Fruit fly (Drosophila melanogaster) whole organism, prepupa: ENCODE results near the gene CG13449.

Experiments used
- Blimp-1 ChIP-seq: fragments of 200-800 bp; sonication (Bioruptor generic); optimal IDR thresholded peaks from 3 replicates; lab custom pipeline; 2017; ENCODE audit warnings: missing biosample characterization, missing genetic modification characterization, mild to moderate bottlenecking, moderate library complexity, missing genetic modification reagents
- CG10631 ChIP-seq: fragments of 200-800 bp; sonication (Bioruptor generic); optimal IDR thresholded peaks from 2 replicates; lab custom pipeline; 2016; ENCODE audit warnings: missing biosample characterization, missing genetic modification characterization
- CG10669 ChIP-seq: fragments of 200-800 bp; sonication (Bioruptor generic); optimal IDR thresholded peaks from 3 replicates; lab custom pipeline; 2018; ENCODE audit warnings: missing biosample characterization, mild to moderate bottlenecking, missing genetic modification characterization, moderate library complexity
- CG1621 ChIP-seq: fragments of 200-800 bp; sonication (Bioruptor generic); optimal IDR thresholded peaks from 3 replicates; lab custom pipeline; 2018; ENCODE audit warnings: missing biosample characterization, mild to moderate bottlenecking, missing genetic modification characterization
- CG16779 ChIP-seq: fragments of 200-800 bp; sonication (Bioruptor generic); optimal IDR thresholded peaks from 3 replicates; lab custom pipeline; 2017; ENCODE audit warnings: missing biosample characterization, mild to moderate bottlenecking, missing genetic modification characterization
- CG3032 ChIP-seq: fragments of 200-800 bp; optimal IDR thresholded peaks from 2 replicates; lab custom pipeline; 2019; ENCODE audit warnings: missing biosample characterization, mild to moderate bottlenecking, missing genetic modification characterization, moderate library complexity
- CG31627 ChIP-seq: fragments of 200-800 bp; sonication (Bioruptor generic); optimal IDR thresholded peaks from 3 replicates; lab custom pipeline; 2016; ENCODE audit warnings: missing biosample characterization, missing genetic modification characterization
- CG32006 ChIP-seq: fragments of 200-800 bp; sonication (Bioruptor generic); optimal IDR thresholded peaks from 3 replicates; lab custom pipeline; 2017; ENCODE audit warnings: missing biosample characterization, mild to moderate bottlenecking, missing genetic modification characterization
- CG34406 ChIP-seq: fragments of 200-800 bp; sonication (Bioruptor generic); optimal IDR thresholded peaks from 3 replicates; lab custom pipeline; 2016; ENCODE audit warnings: missing biosample characterization, missing genetic modification characterization
- CG4318 ChIP-seq: fragments of 200-800 bp; sonication (Bioruptor generic); optimal IDR thresholded peaks from 3 replicates; lab custom pipeline; 2017; ENCODE audit warnings: missing biosample characterization, mild to moderate bottlenecking, missing genetic modification characterization
- CG6276 ChIP-seq: fragments of 200-800 bp; sonication (Bioruptor generic); optimal IDR thresholded peaks from 2 replicates; lab custom pipeline; 2017; ENCODE audit warnings: missing biosample characterization, mild to moderate bottlenecking, missing genetic modification characterization
- CG6792 ChIP-seq: fragments of 200-800 bp; sonication (Bioruptor generic); optimal IDR thresholded peaks from 3 replicates; lab custom pipeline; 2016; ENCODE audit warnings: missing biosample characterization, missing genetic modification characterization
- CG6808 ChIP-seq: fragments of 200-800 bp; sonication (Bioruptor generic); optimal IDR thresholded peaks from 3 replicates; lab custom pipeline; 2017; ENCODE audit warnings: missing biosample characterization, missing genetic modification characterization, mild to moderate bottlenecking, moderate library complexity, missing genetic modification reagents
- CG6854 ChIP-seq: fragments of 200-800 bp; sonication (Bioruptor generic); optimal IDR thresholded peaks from 2 replicates; lab custom pipeline; 2017; ENCODE audit warnings: missing biosample characterization, mild to moderate bottlenecking, missing genetic modification characterization
- CG7368 ChIP-seq: fragments of 200-800 bp; sonication (Bioruptor generic); optimal IDR thresholded peaks from 3 replicates; lab custom pipeline; 2016; ENCODE audit warnings: missing biosample characterization, missing genetic modification characterization
- CG8119 ChIP-seq: fragments of 200-800 bp; sonication (Bioruptor generic); IDR thresholded peaks from 3 replicates; pipeline ENCODE4 v1.3.6; 2022; ENCODE audit warnings: missing biosample characterization, missing genetic modification characterization
- CG8319 ChIP-seq: fragments of 200-800 bp; sonication (Bioruptor generic); optimal IDR thresholded peaks from 3 replicates; lab custom pipeline; 2016; ENCODE audit warnings: missing biosample characterization, missing genetic modification characterization
- CG8632 ChIP-seq: fragments of 200-800 bp; sonication (Bioruptor generic); optimal IDR thresholded peaks from 3 replicates; lab custom pipeline; 2016; ENCODE audit warnings: missing biosample characterization, missing genetic modification characterization
- CG9139 ChIP-seq: fragments of 200-800 bp; sonication (Bioruptor generic); optimal IDR thresholded peaks from 3 replicates; lab custom pipeline; 2017; ENCODE audit warnings: missing biosample characterization, mild to moderate bottlenecking, missing genetic modification characterization
- Eip75B ChIP-seq: fragments of 200-800 bp; sonication (Bioruptor generic); optimal IDR thresholded peaks from 3 replicates; lab custom pipeline; 2016; ENCODE audit warnings: missing biosample characterization, missing genetic modification characterization
- Eip78C ChIP-seq: fragments of 200-800 bp; sonication (Bioruptor generic); peaks from one replicate; lab custom pipeline; 2016; ENCODE audit warnings: missing biosample characterization, missing genetic modification characterization
- Ets96B ChIP-seq: fragments of 200-800 bp; optimal IDR thresholded peaks from 2 replicates; lab custom pipeline; 2019; ENCODE audit warnings: missing biosample characterization, mild to moderate bottlenecking, missing genetic modification characterization, moderate library complexity
- Gug ChIP-seq: fragments of 200-800 bp; sonication (Bioruptor generic); IDR thresholded peaks from 2 replicates; pipeline ENCODE4 v1.3.6; 2022; ENCODE audit warnings: missing biosample characterization, missing genetic modification characterization
- Hr38 ChIP-seq: sonication (Bioruptor generic); optimal IDR thresholded peaks from 2 replicates; lab custom pipeline; 2016; ENCODE audit warnings: missing biosample characterization, missing genetic modification characterization
- Hr39 ChIP-seq: fragments of 200-800 bp; sonication (Bioruptor generic); optimal IDR thresholded peaks from 2 replicates; lab custom pipeline; 2016; ENCODE audit warnings: missing biosample characterization, missing genetic modification characterization
- Hr4 ChIP-seq: fragments of 200-800 bp; sonication (Bioruptor generic); optimal IDR thresholded peaks from 3 replicates; lab custom pipeline; 2016; ENCODE audit warnings: missing biosample characterization, missing genetic modification characterization
- Met ChIP-seq: fragments of 200-800 bp; sonication (Bioruptor generic); optimal IDR thresholded peaks from 3 replicates; lab custom pipeline; 2016; ENCODE audit warnings: missing biosample characterization, missing genetic modification characterization
- OdsH ChIP-seq: fragments of 200-800 bp; sonication (Bioruptor generic); optimal IDR thresholded peaks from 3 replicates; lab custom pipeline; 2016; ENCODE audit warnings: missing biosample characterization, missing genetic modification characterization
- Smox ChIP-seq: fragments of 200-800 bp; sonication (Bioruptor generic); optimal IDR thresholded peaks from 3 replicates; lab custom pipeline; 2016; ENCODE audit warnings: missing biosample characterization, missing genetic modification characterization
- Sox14 ChIP-seq: fragments of 200-800 bp; sonication (Bioruptor generic); optimal IDR thresholded peaks from 3 replicates; lab custom pipeline; 2016; ENCODE audit warnings: missing biosample characterization, missing genetic modification characterization
- Sox15 ChIP-seq: fragments of 200-800 bp; sonication (Bioruptor generic); optimal IDR thresholded peaks from 3 replicates; lab custom pipeline; 2016; ENCODE audit warnings: missing biosample characterization, missing genetic modification characterization
- acj6 ChIP-seq: fragments of 200-800 bp; sonication (Bioruptor generic); optimal IDR thresholded peaks from 3 replicates; lab custom pipeline; 2016; ENCODE audit warnings: missing biosample characterization, missing genetic modification characterization
- cyc ChIP-seq: fragments of 200-800 bp; sonication (Bioruptor generic); optimal IDR thresholded peaks from 3 replicates; lab custom pipeline; 2016; ENCODE audit warnings: missing biosample characterization, missing genetic modification characterization
- dac ChIP-seq: fragments of 200-800 bp; sonication (Bioruptor generic); optimal IDR thresholded peaks from 2 replicates; lab custom pipeline; 2017; ENCODE audit warnings: missing biosample characterization, mild to moderate bottlenecking, missing genetic modification characterization
- dsx ChIP-seq: fragments of 200-800 bp; optimal IDR thresholded peaks from 3 replicates; lab custom pipeline; 2019; ENCODE audit warnings: missing biosample characterization, mild to moderate bottlenecking, missing genetic modification characterization, moderate library complexity; ENCODE audit not compliant: poor library complexity, severe bottlenecking
- esn ChIP-seq: fragments of 200-800 bp; sonication (Bioruptor generic); optimal IDR thresholded peaks from 2 replicates; lab custom pipeline; 2016; ENCODE audit warnings: missing biosample characterization, mild to moderate bottlenecking, missing genetic modification characterization, moderate library complexity
- fd85E ChIP-seq: fragments of 200-800 bp; sonication (Bioruptor generic); optimal IDR thresholded peaks from 3 replicates; lab custom pipeline; 2016; ENCODE audit warnings: missing biosample characterization, missing genetic modification characterization
- fkh ChIP-seq: fragments of 200-800 bp; sonication (Bioruptor generic); optimal IDR thresholded peaks from 3 replicates; lab custom pipeline; 2017; ENCODE audit warnings: missing biosample characterization, mild to moderate bottlenecking, missing genetic modification characterization, moderate library complexity
- lz ChIP-seq: fragments of 200-800 bp; sonication (Bioruptor generic); optimal IDR thresholded peaks from 3 replicates; lab custom pipeline; 2016; ENCODE audit warnings: missing biosample characterization, missing genetic modification characterization
- net ChIP-seq: fragments of 200-800 bp; sonication (Bioruptor generic); optimal IDR thresholded peaks from 3 replicates; lab custom pipeline; 2016; ENCODE audit warnings: missing biosample characterization, missing genetic modification characterization
- salr ChIP-seq, 2 experiments: fragments of 200-800 bp; sonication (Bioruptor generic); optimal IDR thresholded peaks; 3 replicates each; lab custom pipeline; 2016 to 2018; ENCODE audit warnings: missing biosample characterization in 2 of 2, missing genetic modification characterization in 2 of 2, mild to moderate bottlenecking in 1 of 2
- ss ChIP-seq, 2 experiments: fragments of 200-800 bp; sonication (Bioruptor generic); optimal IDR thresholded peaks; 2 replicates in 1 of 2; 3 replicates in 1 of 2; lab custom pipeline; 2017 to 2018; ENCODE audit warnings: mild to moderate bottlenecking in 2 of 2, missing biosample characterization in 2 of 2, missing genetic modification characterization in 2 of 2, moderate library complexity in 1 of 2
- svp ChIP-seq: fragments of 200-800 bp; sonication (Bioruptor generic); peaks from one replicate; lab custom pipeline; 2016; ENCODE audit warnings: missing biosample characterization, missing genetic modification characterization
- topi ChIP-seq: fragments of 200-800 bp; sonication (Bioruptor generic); optimal IDR thresholded peaks from 3 replicates; lab custom pipeline; 2016; ENCODE audit warnings: missing biosample characterization, missing genetic modification characterization

CG13449 gene

DNA sequence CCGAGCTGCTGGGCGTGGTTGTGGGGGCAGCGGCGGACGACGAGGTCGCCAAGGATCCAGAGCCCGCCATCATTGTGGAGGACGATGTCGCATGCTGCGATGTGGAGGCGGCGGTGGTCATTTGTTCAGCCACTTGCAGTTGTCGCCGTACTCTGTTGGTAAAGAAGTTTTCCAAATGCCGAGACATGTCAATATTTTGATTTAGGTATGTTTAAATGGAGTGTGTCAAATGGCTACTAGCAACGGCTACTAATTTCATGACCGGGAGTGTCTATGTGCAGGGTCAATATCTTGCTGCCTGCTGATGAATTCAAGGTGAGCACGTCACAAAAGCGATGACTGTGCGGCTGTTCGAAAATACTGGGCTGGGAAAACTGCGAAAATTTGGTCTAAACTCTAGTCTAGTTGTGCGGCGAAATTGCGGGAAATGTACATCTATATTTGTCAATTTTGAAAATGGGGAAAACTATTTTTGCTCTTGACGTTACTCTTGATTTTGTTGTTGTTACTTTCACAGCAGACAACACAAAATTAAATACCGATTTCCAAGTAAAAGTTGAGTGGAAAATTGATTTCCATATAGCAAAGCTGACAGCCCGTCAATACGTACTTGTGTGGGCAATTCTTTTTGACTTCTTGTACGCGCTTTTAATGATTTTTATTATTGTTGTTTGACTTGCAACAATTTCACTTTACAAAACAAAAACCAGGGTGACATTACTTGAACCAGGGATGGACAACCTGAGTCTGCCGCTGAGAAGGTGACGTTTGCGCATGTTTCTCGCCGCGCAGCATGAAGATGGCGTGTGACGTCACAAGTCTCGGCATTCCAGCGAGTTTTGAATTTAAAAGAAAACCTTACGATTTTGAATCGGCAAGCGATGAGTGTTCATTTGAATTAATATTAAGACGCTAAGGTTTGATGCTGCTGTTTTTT lies 24.9 kb downstream of the CG13449 start, which contains the start of gene CG7656 (continued):
- TF ChIP-seq svp (GFP tag; lab: Kevin White, UChicago) (peak; percentile 91), CG8632 (GFP tag; lab: Kevin White, UChicago) (no peak), Hr38 (GFP tag; lab: Kevin White, UChicago) (no peak), Eip75B (GFP tag; lab: Kevin White, UChicago) (peak; percentile 49), fkh (GFP tag; lab: Kevin White, UChicago) (peak; percentile 58), Sox14 (GFP tag; lab: Kevin White, UChicago) (peak; percentile 79), CG1621 (tag; lab: Kevin White, UChicago) (no peak), CG6276 (GFP tag; lab: Kevin White, UChicago) (no peak), Smox (GFP tag; lab: Kevin White, UChicago) (peak; percentile 68), Hr4 (GFP tag; lab: Kevin White, UChicago) (peak; percentile 58), CG16779 (tag; lab: Kevin White, UChicago) (no peak), CG31627 (GFP tag; lab: Kevin White, UChicago) (peak; percentile 79), CG34406 (GFP tag; lab: Kevin White, UChicago) (no peak), CG32006 (GFP tag; lab: Kevin White, UChicago) (peak; percentile 27), dac (GFP tag; lab: Kevin White, UChicago) (no peak), CG8319 (GFP tag; lab: Kevin White, UChicago) (peak; percentile 27), CG10631 (GFP tag; lab: Kevin White, UChicago) (peak; percentile 46), salr (GFP tag; optimal IDR thresholded peaks at IDR 0.05; lab: Kevin White, UChicago) (no peak), Sox15 (GFP tag; lab: Kevin White, UChicago) (peak; percentile 47), Hr39 (GFP tag; lab: Kevin White, UChicago) (peak; percentile 75), lz (peak; percentile 64), dsx (GFP tag; lab: Kevin White, UChicago) (peak; percentile 84)

DNA sequence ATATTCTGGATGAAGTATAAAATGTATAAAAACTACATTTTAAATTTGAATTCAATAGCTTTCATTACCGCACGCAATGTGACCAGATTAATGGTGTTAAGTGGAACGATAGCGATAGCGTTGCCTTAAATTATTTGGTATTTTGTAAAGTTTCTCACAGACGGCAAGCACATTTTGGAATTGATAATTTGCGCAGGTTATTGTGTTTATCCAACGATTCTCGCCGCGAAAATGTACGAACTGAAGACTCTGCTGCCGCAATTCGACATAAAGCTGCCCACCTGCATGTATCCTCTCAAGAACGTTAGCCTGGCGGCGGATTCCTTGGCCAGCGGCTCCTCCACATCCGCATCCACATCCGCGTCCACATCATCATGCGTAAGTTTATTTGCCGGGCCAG lies 29.1 kb downstream of the CG13449 start, which contains the start of gene AIMP2:
AIMP2 (plus strand) TSS at position 135 of the 400 bp plus-strand sequence.
- TF ChIP-seq CG8119 (GFP tag; lab: Robert Waterston, UW) (no peak), CG6792 (GFP tag; lab: Kevin White, UChicago) (no peak), Eip78C (GFP tag; lab: Kevin White, UChicago) (no peak), Hr39 (GFP tag; lab: Kevin White, UChicago) (no peak), CG10631 (GFP tag; lab: Kevin White, UChicago) (no peak), topi (GFP tag; lab: Kevin White, UChicago) (no peak), Gug (GFP tag; lab: Robert Waterston, UW) (no peak), Hr4 (GFP tag; lab: Kevin White, UChicago) (no peak), salr (GFP tag; optimal IDR thresholded peaks at IDR 0.05; lab: Kevin White, UChicago) (no peak), lz (no peak), CG7368 (no peak), Eip75B (GFP tag; lab: Kevin White, UChicago) (no peak), esn (GFP tag; lab: Kevin White, UChicago) (no peak), Blimp-1 (GFP tag; lab: Kevin White, UChicago) (no peak), fd85E (GFP tag; lab: Kevin White, UChicago) (no peak), acj6 (GFP tag; lab: Kevin White, UChicago) (no peak), CG6808 (GFP tag; lab: Kevin White, UChicago) (no peak), CG9139 (GFP tag; lab: Kevin White, UChicago) (no peak), Smox (GFP tag; lab: Kevin White, UChicago) (no peak), Met (GFP tag; lab: Kevin White, UChicago) (no peak)

- TF ChIP-seq CG6792 (GFP tag; lab: Kevin White, UChicago), result no peak
- no peak for TF ChIP-seq Sox14 (GFP tag; lab: Kevin White, UChicago)
- TF ChIP-seq ss (GFP tag; optimal IDR thresholded peaks at IDR 0.05; lab: Kevin White, UChicago), result no peak
- peak; percentile 85 for TF ChIP-seq esn (GFP tag; lab: Kevin White, UChicago)
- no peak for TF ChIP-seq CG6276 (GFP tag; lab: Kevin White, UChicago)
- TF ChIP-seq salr (GFP tag; optimal IDR thresholded peaks at IDR 0.05; lab: Kevin White, UChicago), result no peak
- no peak for TF ChIP-seq acj6 (GFP tag; lab: Kevin White, UChicago)
- no peak for TF ChIP-seq CG4318 (GFP tag; lab: Kevin White, UChicago)
- peak; percentile 65 for TF ChIP-seq Sox15 (GFP tag; lab: Kevin White, UChicago)
- TF ChIP-seq cyc (GFP tag; lab: Kevin White, UChicago), result peak; percentile 70
- no peak for TF ChIP-seq OdsH
- TF ChIP-seq CG34406 (GFP tag; lab: Kevin White, UChicago), result no peak
- no peak for TF ChIP-seq CG6854 (GFP tag; lab: Kevin White, UChicago)
- no peak for TF ChIP-seq CG10669 (GFP tag; lab: Kevin White, UChicago)
- peak; percentile 86 for TF ChIP-seq Ets96B (tag; lab: Kevin White, UChicago)
- TF ChIP-seq svp (GFP tag; lab: Kevin White, UChicago), result no peak
- no peak for TF ChIP-seq net (GFP tag; lab: Kevin White, UChicago)
- TF ChIP-seq CG8632 (GFP tag; lab: Kevin White, UChicago), result no peak
- peak; percentile 91 for TF ChIP-seq CG3032
These were observed 32.1 kb downstream of the CG13449 start, which contains the start of the genes mrn and CG12301 for dm6 chr3L:15580487-15580886. Gene mrn (minus strand): TSS chr3L:15580537. Gene CG12301 (plus strand): TSS chr3L:15580800.
